Worm (Caenorhabditis elegans) whole organism, L4 larva: ENCODE measurements around the gene sid-2.

Experiments used
- aly-2 ChIP-seq: sonication (generic microtip); optimal IDR thresholded peaks from 2 replicates; lab custom pipeline; 2018; ENCODE audit warnings: missing biosample characterization, missing genetic modification characterization
- ces-1 ChIP-seq: fragments of 150-350 bp; sonication (generic microtip); optimal IDR thresholded peaks from 4 replicates; lab custom pipeline; 2014; ENCODE audit warnings: missing biosample characterization, missing genetic modification reagents, missing genetic modification characterization

DNA sequence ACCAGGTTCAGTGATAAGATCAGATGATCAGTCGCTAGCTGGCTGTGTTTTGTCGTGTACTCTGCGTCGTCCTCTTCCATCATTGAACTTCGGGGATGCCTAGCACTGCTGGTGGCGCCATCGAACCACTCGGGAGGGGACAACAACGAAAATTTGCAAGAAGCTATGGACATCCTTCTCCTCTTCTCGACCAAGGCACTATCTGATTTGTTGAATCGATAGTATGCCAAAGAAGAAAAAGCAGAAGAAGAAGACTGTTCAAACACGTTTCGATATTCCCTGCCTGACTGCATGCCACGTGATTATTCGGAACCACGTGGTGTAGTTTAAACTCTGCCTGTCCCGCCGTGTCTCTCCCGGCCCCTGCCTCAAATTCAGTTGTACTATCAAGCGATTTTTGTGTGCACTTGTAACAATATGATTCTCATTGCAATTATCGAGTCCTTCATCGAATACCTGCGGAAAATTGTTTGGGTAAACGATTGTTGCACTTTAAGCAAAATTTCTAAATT lies 40.1 kb downstream of the sid-2 start:
- no peak for TF ChIP-seq aly-2 (tag; lab: Kevin White, UChicago)
- TF ChIP-seq ces-1 (GFP tag; lab: Kevin White, UChicago): no peak
